Fruit fly (Drosophila melanogaster): Measurements from ENCODE around the gene CG31229.

Gene CG31229

dm6 chr3R:18658945-18659642 lies 8.6 kb upstream of the CG31229 start, which contains the start of the genes CG31224 and CstF64 (continued):
- TF ChIP-seq Sox102F (GFP tag; optimal IDR thresholded peaks at IDR 0.05) (peak; percentile 84), CG11247 (GFP tag; IDR thresholded peaks at IDR 0.05) (peak; percentile 80), Chrac-16 (GFP tag; optimal IDR thresholded peaks at IDR 0.05) (peak; percentile 86), Kr (GFP tag; optimal IDR thresholded peaks at IDR 0.05) (no peak), sug (tag; optimal IDR thresholded peaks at IDR 0.05) (peak; percentile 83), Fer3 (tag; optimal IDR thresholded peaks at IDR 0.05) (peak; percentile 75), CG2875 (GFP tag; optimal IDR thresholded peaks at IDR 0.05) (peak; percentile 67), peb (GFP tag; IDR thresholded peaks at IDR 0.05) (peak; percentile 71), Oli (tag; optimal IDR thresholded peaks at IDR 0.05) (peak; percentile 64), crol (GFP tag; IDR thresholded peaks at IDR 0.05) (no peak; the same call in 1 of the 2 replicates), CG17328 (GFP tag; IDR thresholded peaks at IDR 0.05) (peak; percentile 83), CG8924 (tag; optimal IDR thresholded peaks at IDR 0.05) (peak; percentile 70), klu (GFP tag; IDR thresholded peaks at IDR 0.05) (peak; percentile 72), Antp (GFP tag; optimal IDR thresholded peaks at IDR 0.05) (peak; percentile 88), Hr3 (GFP tag; optimal IDR thresholded peaks at IDR 0.05) (peak; percentile 88), Nf-YC (tag; optimal IDR thresholded peaks at IDR 0.05) (no peak), onecut (GFP tag; IDR thresholded peaks at IDR 0.05) (peak; percentile 15; the same call in 1 of the 2 replicates), lola (GFP tag; optimal IDR thresholded peaks at IDR 0.05) (peak in 1 of 3 experiments; percentile 78), her (GFP tag; optimal IDR thresholded peaks at IDR 0.05) (peak; percentile 71), Optix (GFP tag; IDR thresholded peaks at IDR 0.05) (peak; percentile 56; the same call in 1 of the 3 replicates), hb (GFP tag; IDR thresholded peaks at IDR 0.05; ENCODE audit: partially characterized antibody) (no peak), sima (GFP tag; optimal IDR thresholded peaks at IDR 0.05) (peak; percentile 53), CG13624 (GFP tag; optimal IDR thresholded peaks at IDR 0.05) (peak; percentile 92), Trl (optimal IDR thresholded peaks at IDR 0.05) (peak in 1 of 2 experiments; percentile 55), Trl (GFP tag; optimal IDR thresholded peaks at IDR 0.05) (peak; percentile 88), slp2 (GFP tag; optimal IDR thresholded peaks at IDR 0.05) (peak; percentile 79), E2f1 (GFP tag; IDR thresholded peaks at IDR 0.05) (peak; percentile 76), HLH54F (GFP tag; optimal IDR thresholded peaks at IDR 0.05) (peak; percentile 94), CG4820 (GFP tag; optimal IDR thresholded peaks at IDR 0.05) (peak; percentile 79), CG3163 (GFP tag; optimal IDR thresholded peaks at IDR 0.05) (peak; percentile 69), zen (tag; optimal IDR thresholded peaks at IDR 0.05) (peak; percentile 84), HmgD (GFP tag; optimal IDR thresholded peaks at IDR 0.05) (peak; percentile 86), CTCF (GFP tag; optimal IDR thresholded peaks at IDR 0.05) (no peak), CG2199 (GFP tag; IDR thresholded peaks at IDR 0.05) (no peak), Lhr (GFP tag; optimal IDR thresholded peaks at IDR 0.05) (no peak), chif (GFP tag; optimal IDR thresholded peaks at IDR 0.05) (peak; percentile 87 to 88), Rx (GFP tag; IDR thresholded peaks at IDR 0.05) (peak; percentile 74), Dip3 (GFP tag; optimal IDR thresholded peaks at IDR 0.05) (peak; percentile 89), CG18599 (GFP tag; optimal IDR thresholded peaks at IDR 0.05) (no peak), h (optimal IDR thresholded peaks at IDR 0.05) (no peak), CG8290 (GFP tag; optimal IDR thresholded peaks at IDR 0.05) (peak; percentile 83), CG8290 (tag; optimal IDR thresholded peaks at IDR 0.05) (no peak), CG6254 (GFP tag; optimal IDR thresholded peaks at IDR 0.05) (peak; percentile 26), Scr (GFP tag; IDR thresholded peaks at IDR 0.05; ENCODE audit: partially characterized antibody) (peak; percentile 37; the same call in 1 of the 2 replicates), Dp (GFP tag; optimal IDR thresholded peaks at IDR 0.05) (peak; percentile 23), cad (GFP tag; optimal IDR thresholded peaks at IDR 0.05) (no peak), H2.0 (GFP tag; IDR thresholded peaks at IDR 0.05) (peak; percentile 75), Meics (GFP tag; optimal IDR thresholded peaks at IDR 0.05) (peak; percentile 78), Dek (tag; optimal IDR thresholded peaks at IDR 0.05) (no peak), Gug (GFP tag; IDR thresholded peaks at IDR 0.05) (peak; percentile 75), CG14050 (GFP tag; IDR thresholded peaks at IDR 0.05) (peak; percentile 70)

Data from whole organism, embryonic.